Fruit fly (Drosophila melanogaster): Measurements from ENCODE around the gene CG32536.
A peak's percentile ranks its signal among the peaks of the same experiment; 100 is the strongest.

CG32536 gene

dm6 chrX:19276489-19277117 lies at the start of gene CG32536, which contains the start of gene CG32537:
Gene CG32536, minus strand, starts transcription at chrX:19276898.
Gene CG32537, minus strand, starts transcription at chrX:19276539.
- TF ChIP-seq EcR (GFP tag; optimal IDR thresholded peaks at IDR 0.05) = no peak
- TF ChIP-seq Pif1B (GFP tag; optimal IDR thresholded peaks at IDR 0.05) = no peak
- no peak for TF ChIP-seq gl (tag; optimal IDR thresholded peaks at IDR 0.05)
- no peak for TF ChIP-seq Snoo (tag; optimal IDR thresholded peaks at IDR 0.05)
- TF ChIP-seq CG32121 (GFP tag; IDR thresholded peaks at IDR 0.05) = no peak
- no peak for TF ChIP-seq CG12605 (GFP tag; IDR thresholded peaks at IDR 0.05)
- TF ChIP-seq CG10348 (GFP tag; IDR thresholded peaks at IDR 0.05) = no peak
- TF ChIP-seq CG17806 (tag; optimal IDR thresholded peaks at IDR 0.05) = no peak
- no peak for TF ChIP-seq CG13204 (GFP tag; optimal IDR thresholded peaks at IDR 0.05)
- TF ChIP-seq CG8159 (tag; optimal IDR thresholded peaks at IDR 0.05) = no peak
- no peak for TF ChIP-seq CG34367 (tag; optimal IDR thresholded peaks at IDR 0.05)
- no peak for TF ChIP-seq Ets98B (GFP tag; IDR thresholded peaks at IDR 0.05)
- no peak for TF ChIP-seq Pif1A (GFP tag; optimal IDR thresholded peaks at IDR 0.05)
- TF ChIP-seq CG14655 (GFP tag; optimal IDR thresholded peaks at IDR 0.05) = no peak
- no peak for TF ChIP-seq fd96Ca (GFP tag; IDR thresholded peaks at IDR 0.05)
- no peak for TF ChIP-seq CG4496 (GFP tag; IDR thresholded peaks at IDR 0.05)

- no peak for TF ChIP-seq Ets98B (GFP tag; IDR thresholded peaks at IDR 0.05)
- TF ChIP-seq Pif1B (GFP tag; optimal IDR thresholded peaks at IDR 0.05) = no peak
- no peak for TF ChIP-seq CG8159 (tag; optimal IDR thresholded peaks at IDR 0.05)
- TF ChIP-seq CG9948 (tag; optimal IDR thresholded peaks at IDR 0.05) = no peak
- TF ChIP-seq rn (GFP tag; IDR thresholded peaks at IDR 0.05) = no peak
- no peak for TF ChIP-seq CG8301 (tag; optimal IDR thresholded peaks at IDR 0.05)
- TF ChIP-seq CG13204 (GFP tag; optimal IDR thresholded peaks at IDR 0.05) = no peak
- no peak for TF ChIP-seq CG32121 (GFP tag; IDR thresholded peaks at IDR 0.05)
Observed at dm6 chrX:19325729-19326473, 49.2 kb upstream of the CG32536 start.

dm6 chrX:19324576-19325353 lies 48.1 kb upstream of the CG32536 start:
- TF ChIP-seq Snoo (tag; optimal IDR thresholded peaks at IDR 0.05) (peak; percentile 24), CG4496 (GFP tag; IDR thresholded peaks at IDR 0.05) (no peak)

dm6 chrX:19323835-19324133 lies 47.1 kb upstream of the CG32536 start:
- TF ChIP-seq D1 (tag; optimal IDR thresholded peaks at IDR 0.05) = peak; percentile 52
- peak; percentile 68 for TF ChIP-seq CG10348 (GFP tag; IDR thresholded peaks at IDR 0.05)
- TF ChIP-seq CG14655 (GFP tag; optimal IDR thresholded peaks at IDR 0.05) = peak; percentile 95
- peak; percentile 91 for TF ChIP-seq CG32121 (GFP tag; IDR thresholded peaks at IDR 0.05)
- peak; percentile 64 for TF ChIP-seq CG13204 (GFP tag; optimal IDR thresholded peaks at IDR 0.05)
- peak; percentile 94 for TF ChIP-seq Ets98B (GFP tag; IDR thresholded peaks at IDR 0.05)
- peak; percentile 87 for TF ChIP-seq rn (GFP tag; IDR thresholded peaks at IDR 0.05)
- peak; percentile 76 for TF ChIP-seq CG34367 (tag; optimal IDR thresholded peaks at IDR 0.05)
- TF ChIP-seq CG12605 (GFP tag; IDR thresholded peaks at IDR 0.05) = peak; percentile 91
- TF ChIP-seq Pif1A (GFP tag; optimal IDR thresholded peaks at IDR 0.05) = peak; percentile 89
- peak; percentile 76 for TF ChIP-seq CG8159 (tag; optimal IDR thresholded peaks at IDR 0.05)
- peak; percentile 88 for TF ChIP-seq Pif1B (GFP tag; optimal IDR thresholded peaks at IDR 0.05)
- peak; percentile 79 for TF ChIP-seq Snoo (tag; optimal IDR thresholded peaks at IDR 0.05)
- TF ChIP-seq CG8301 (tag; optimal IDR thresholded peaks at IDR 0.05) = peak; percentile 93
- TF ChIP-seq CG17806 (tag; optimal IDR thresholded peaks at IDR 0.05) = peak; percentile 78
- TF ChIP-seq CG4496 (GFP tag; IDR thresholded peaks at IDR 0.05) = peak; percentile 95
- TF ChIP-seq fd96Ca (GFP tag; IDR thresholded peaks at IDR 0.05) = no peak; the same call in 2 of the 3 replicates
- TF ChIP-seq gl (tag; optimal IDR thresholded peaks at IDR 0.05) = peak; percentile 45
- peak; percentile 10 for TF ChIP-seq EcR (GFP tag; optimal IDR thresholded peaks at IDR 0.05)
- TF ChIP-seq CG15710 (tag; optimal IDR thresholded peaks at IDR 0.05) = peak; percentile 78
- TF ChIP-seq CG9948 (tag; optimal IDR thresholded peaks at IDR 0.05) = peak; percentile 89

dm6 chrX:19322945-19323834 lies 46.5 kb upstream of the CG32536 start:
- TF ChIP-seq CG14655 (GFP tag; optimal IDR thresholded peaks at IDR 0.05) (no peak), gl (tag; optimal IDR thresholded peaks at IDR 0.05) (no peak), Pif1A (GFP tag; optimal IDR thresholded peaks at IDR 0.05) (no peak), CG12605 (GFP tag; IDR thresholded peaks at IDR 0.05) (no peak), D1 (tag; optimal IDR thresholded peaks at IDR 0.05) (no peak), CG10348 (GFP tag; IDR thresholded peaks at IDR 0.05) (no peak), CG8159 (tag; optimal IDR thresholded peaks at IDR 0.05) (no peak), Snoo (tag; optimal IDR thresholded peaks at IDR 0.05) (no peak), CG13204 (GFP tag; optimal IDR thresholded peaks at IDR 0.05) (no peak), EcR (GFP tag; optimal IDR thresholded peaks at IDR 0.05) (no peak), CG15710 (tag; optimal IDR thresholded peaks at IDR 0.05) (no peak), CG8301 (tag; optimal IDR thresholded peaks at IDR 0.05) (no peak), rn (GFP tag; IDR thresholded peaks at IDR 0.05) (no peak)
